Fruit fly (Drosophila melanogaster): Measurements from ENCODE around the gene RpS19a.
A peak's percentile ranks its signal among the peaks of the same experiment; 100 is the strongest.

RpS19a gene

DNA sequence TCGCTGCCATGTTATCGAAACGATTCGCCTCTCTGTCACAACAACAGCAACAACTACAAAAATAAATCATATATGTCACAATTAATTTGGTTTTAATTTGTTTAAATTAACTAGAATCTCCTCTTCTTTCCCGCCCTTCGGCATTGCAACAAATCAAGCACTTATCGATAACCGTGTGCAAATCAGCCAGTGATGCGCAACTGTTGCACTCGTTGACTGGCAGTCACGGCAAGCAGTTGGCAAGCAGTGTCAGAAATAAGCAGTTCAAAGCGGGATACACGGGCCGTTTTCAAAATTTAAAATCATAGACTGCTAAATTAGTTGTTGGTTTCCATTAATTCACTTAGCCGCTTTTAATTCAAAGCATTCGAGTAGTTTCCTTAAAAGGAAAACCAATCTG lies 46.1 kb downstream of the RpS19a start, which contains the start of gene Axs (continued):
- TF ChIP-seq Dif (GFP tag; optimal IDR thresholded peaks at IDR 0.05; ENCODE audit: partially characterized antibody) = peak; percentile 6
- no peak for TF ChIP-seq pan (optimal IDR thresholded peaks at IDR 0.05)
- no peak for TF ChIP-seq Hr78 (GFP tag; optimal IDR thresholded peaks at IDR 0.05)
- no peak for TF ChIP-seq Dfd (GFP tag; optimal IDR thresholded peaks at IDR 0.05)
- TF ChIP-seq br (GFP tag; optimal IDR thresholded peaks at IDR 0.05) = no peak
- no peak for TF ChIP-seq CG32264 (GFP tag; optimal IDR thresholded peaks at IDR 0.05)
- no peak for TF ChIP-seq sv (GFP tag; optimal IDR thresholded peaks at IDR 0.05)
- TF ChIP-seq Sp1 (GFP tag; optimal IDR thresholded peaks at IDR 0.05) = no peak

- TF ChIP-seq Hr83 (GFP tag; optimal IDR thresholded peaks at IDR 0.05; ENCODE audit: poor library complexity, severe bottlenecking) (no peak), CG32264 (GFP tag; optimal IDR thresholded peaks at IDR 0.05) (no peak), pan (optimal IDR thresholded peaks at IDR 0.05) (no peak), rgr (GFP tag; optimal IDR thresholded peaks at IDR 0.05) (no peak)
These were observed 49.9 kb downstream of the RpS19a start for dm6 chrX:16687400-16688105.

dm6 chrX:16688106-16688459 lies 50.4 kb downstream of the RpS19a start:
- no peak for TF ChIP-seq lola (GFP tag; optimal IDR thresholded peaks at IDR 0.05)
- no peak for TF ChIP-seq Dif (GFP tag; optimal IDR thresholded peaks at IDR 0.05; ENCODE audit: partially characterized antibody)
- TF ChIP-seq Dfd (GFP tag; optimal IDR thresholded peaks at IDR 0.05) = no peak
- TF ChIP-seq Rel (GFP tag; optimal IDR thresholded peaks at IDR 0.05) = no peak
- TF ChIP-seq Rel (tag; optimal IDR thresholded peaks at IDR 0.05) = peak; percentile 50
- no peak for TF ChIP-seq Hr83 (GFP tag; optimal IDR thresholded peaks at IDR 0.05; ENCODE audit: poor library complexity, severe bottlenecking)
- no peak for TF ChIP-seq dl (GFP tag; optimal IDR thresholded peaks at IDR 0.05; ENCODE audit: insufficient read depth in 1 of 2, partially characterized antibody in 2 of 2)
- no peak for TF ChIP-seq pan (optimal IDR thresholded peaks at IDR 0.05)

Data from whole organism, wandering third instar larva.